Worm (Caenorhabditis elegans) whole organism, L4/young adult: ENCODE results near the gene K08F4.3.

Source experiments
- W03F9.2 ChIP-seq: fragments of 150-350 bp; optimal IDR thresholded peaks from 2 replicates; lab custom pipeline; 2014; ENCODE audit warnings: missing biosample characterization, missing genetic modification characterization
- dao-5 ChIP-seq: sonication (generic microtip); optimal IDR thresholded peaks from 2 replicates; lab custom pipeline; 2016; ENCODE audit warnings: missing genotype, missing genetic modification characterization, moderate library complexity, missing compliant biosample characterization

ce11 chrIV:10140143-10140542, 11.1 kb downstream of the K08F4.3 start, which contains the start of gene gst-3:
- no peak for TF ChIP-seq dao-5 (tag; lab: Kevin White, UChicago)
- no peak for TF ChIP-seq W03F9.2 (tag; lab: Kevin White, UChicago)
